Fruit fly (Drosophila melanogaster) whole organism, prepupa: ENCODE results near the gene nsl1.
A peak's percentile ranks its signal among the peaks of the same experiment; 100 is the strongest.

ENCODE experiments used
- Blimp-1 ChIP-seq: fragments of 200-800 bp; sonication (Bioruptor generic); optimal IDR thresholded peaks from 3 replicates; lab custom pipeline; 2017; ENCODE audit warnings: missing biosample characterization, missing genetic modification characterization, mild to moderate bottlenecking, moderate library complexity, missing genetic modification reagents
- CG10631 ChIP-seq: fragments of 200-800 bp; sonication (Bioruptor generic); optimal IDR thresholded peaks from 2 replicates; lab custom pipeline; 2016; ENCODE audit warnings: missing biosample characterization, missing genetic modification characterization
- CG10669 ChIP-seq: fragments of 200-800 bp; sonication (Bioruptor generic); optimal IDR thresholded peaks from 3 replicates; lab custom pipeline; 2018; ENCODE audit warnings: missing biosample characterization, mild to moderate bottlenecking, missing genetic modification characterization, moderate library complexity
- CG11294 ChIP-seq: fragments of 200-800 bp; sonication (Bioruptor generic); IDR thresholded peaks from 2 replicates; pipeline ENCODE4 v1.3.6; 2022; ENCODE audit warnings: missing biosample characterization, missing genetic modification characterization
- CG11762 ChIP-seq: fragments of 200-800 bp; sonication (Bioruptor generic); optimal IDR thresholded peaks from 3 replicates; lab custom pipeline; 2016; ENCODE audit warnings: missing biosample characterization, missing genetic modification characterization; ENCODE audit not compliant: insufficient read depth
- CG1621 ChIP-seq: fragments of 200-800 bp; sonication (Bioruptor generic); optimal IDR thresholded peaks from 3 replicates; lab custom pipeline; 2018; ENCODE audit warnings: missing biosample characterization, mild to moderate bottlenecking, missing genetic modification characterization
- CG16779 ChIP-seq: fragments of 200-800 bp; sonication (Bioruptor generic); optimal IDR thresholded peaks from 3 replicates; lab custom pipeline; 2017; ENCODE audit warnings: missing biosample characterization, mild to moderate bottlenecking, missing genetic modification characterization
- CG3032 ChIP-seq: fragments of 200-800 bp; optimal IDR thresholded peaks from 2 replicates; lab custom pipeline; 2019; ENCODE audit warnings: missing biosample characterization, mild to moderate bottlenecking, missing genetic modification characterization, moderate library complexity
- CG31627 ChIP-seq: fragments of 200-800 bp; sonication (Bioruptor generic); optimal IDR thresholded peaks from 3 replicates; lab custom pipeline; 2016; ENCODE audit warnings: missing biosample characterization, missing genetic modification characterization
- CG4318 ChIP-seq: fragments of 200-800 bp; sonication (Bioruptor generic); optimal IDR thresholded peaks from 3 replicates; lab custom pipeline; 2017; ENCODE audit warnings: missing biosample characterization, mild to moderate bottlenecking, missing genetic modification characterization
- CG6276 ChIP-seq: fragments of 200-800 bp; sonication (Bioruptor generic); optimal IDR thresholded peaks from 2 replicates; lab custom pipeline; 2017; ENCODE audit warnings: missing biosample characterization, mild to moderate bottlenecking, missing genetic modification characterization
- CG6792 ChIP-seq: fragments of 200-800 bp; sonication (Bioruptor generic); optimal IDR thresholded peaks from 3 replicates; lab custom pipeline; 2016; ENCODE audit warnings: missing biosample characterization, missing genetic modification characterization
- CG6808 ChIP-seq: fragments of 200-800 bp; sonication (Bioruptor generic); optimal IDR thresholded peaks from 3 replicates; lab custom pipeline; 2017; ENCODE audit warnings: missing biosample characterization, missing genetic modification characterization, mild to moderate bottlenecking, moderate library complexity, missing genetic modification reagents
- CG6854 ChIP-seq: fragments of 200-800 bp; sonication (Bioruptor generic); optimal IDR thresholded peaks from 2 replicates; lab custom pipeline; 2017; ENCODE audit warnings: missing biosample characterization, mild to moderate bottlenecking, missing genetic modification characterization
- CG7368 ChIP-seq: fragments of 200-800 bp; sonication (Bioruptor generic); optimal IDR thresholded peaks from 3 replicates; lab custom pipeline; 2016; ENCODE audit warnings: missing biosample characterization, missing genetic modification characterization
- CG8119 ChIP-seq: fragments of 200-800 bp; sonication (Bioruptor generic); IDR thresholded peaks from 3 replicates; pipeline ENCODE4 v1.3.6; 2022; ENCODE audit warnings: missing biosample characterization, missing genetic modification characterization
- CG8319 ChIP-seq: fragments of 200-800 bp; sonication (Bioruptor generic); optimal IDR thresholded peaks from 3 replicates; lab custom pipeline; 2016; ENCODE audit warnings: missing biosample characterization, missing genetic modification characterization
- CG8632 ChIP-seq: fragments of 200-800 bp; sonication (Bioruptor generic); optimal IDR thresholded peaks from 3 replicates; lab custom pipeline; 2016; ENCODE audit warnings: missing biosample characterization, missing genetic modification characterization
- CG9139 ChIP-seq: fragments of 200-800 bp; sonication (Bioruptor generic); optimal IDR thresholded peaks from 3 replicates; lab custom pipeline; 2017; ENCODE audit warnings: missing biosample characterization, mild to moderate bottlenecking, missing genetic modification characterization
- Eip75B ChIP-seq: fragments of 200-800 bp; sonication (Bioruptor generic); optimal IDR thresholded peaks from 3 replicates; lab custom pipeline; 2016; ENCODE audit warnings: missing biosample characterization, missing genetic modification characterization
- Eip78C ChIP-seq: fragments of 200-800 bp; sonication (Bioruptor generic); peaks from one replicate; lab custom pipeline; 2016; ENCODE audit warnings: missing biosample characterization, missing genetic modification characterization
- Gug ChIP-seq: fragments of 200-800 bp; sonication (Bioruptor generic); IDR thresholded peaks from 2 replicates; pipeline ENCODE4 v1.3.6; 2022; ENCODE audit warnings: missing biosample characterization, missing genetic modification characterization
- Hr39 ChIP-seq: fragments of 200-800 bp; sonication (Bioruptor generic); optimal IDR thresholded peaks from 2 replicates; lab custom pipeline; 2016; ENCODE audit warnings: missing biosample characterization, missing genetic modification characterization
- Hr4 ChIP-seq: fragments of 200-800 bp; sonication (Bioruptor generic); optimal IDR thresholded peaks from 3 replicates; lab custom pipeline; 2016; ENCODE audit warnings: missing biosample characterization, missing genetic modification characterization
- Lpt ChIP-seq: fragments of 200-800 bp; sonication (Bioruptor generic); optimal IDR thresholded peaks from 3 replicates; lab custom pipeline; 2016; ENCODE audit warnings: missing biosample characterization, missing genetic modification characterization
- Met ChIP-seq: fragments of 200-800 bp; sonication (Bioruptor generic); optimal IDR thresholded peaks from 3 replicates; lab custom pipeline; 2016; ENCODE audit warnings: missing biosample characterization, missing genetic modification characterization
- OdsH ChIP-seq: fragments of 200-800 bp; sonication (Bioruptor generic); optimal IDR thresholded peaks from 3 replicates; lab custom pipeline; 2016; ENCODE audit warnings: missing biosample characterization, missing genetic modification characterization
- Smox ChIP-seq: fragments of 200-800 bp; sonication (Bioruptor generic); optimal IDR thresholded peaks from 3 replicates; lab custom pipeline; 2016; ENCODE audit warnings: missing biosample characterization, missing genetic modification characterization
- Sox102F ChIP-seq: fragments of 200-800 bp; sonication (Bioruptor generic); optimal IDR thresholded peaks from 2 replicates; lab custom pipeline; 2016; ENCODE audit warnings: missing biosample characterization, mild to moderate bottlenecking, missing genetic modification characterization
- Sox14 ChIP-seq: fragments of 200-800 bp; sonication (Bioruptor generic); optimal IDR thresholded peaks from 3 replicates; lab custom pipeline; 2016; ENCODE audit warnings: missing biosample characterization, missing genetic modification characterization
- Sox15 ChIP-seq: fragments of 200-800 bp; sonication (Bioruptor generic); optimal IDR thresholded peaks from 3 replicates; lab custom pipeline; 2016; ENCODE audit warnings: missing biosample characterization, missing genetic modification characterization
- achi ChIP-seq: fragments of 200-800 bp; sonication (Bioruptor generic); optimal IDR thresholded peaks from 3 replicates; lab custom pipeline; 2016; ENCODE audit warnings: missing biosample characterization, missing genetic modification characterization
- acj6 ChIP-seq: fragments of 200-800 bp; sonication (Bioruptor generic); optimal IDR thresholded peaks from 3 replicates; lab custom pipeline; 2016; ENCODE audit warnings: missing biosample characterization, missing genetic modification characterization
- cyc ChIP-seq: fragments of 200-800 bp; sonication (Bioruptor generic); optimal IDR thresholded peaks from 3 replicates; lab custom pipeline; 2016; ENCODE audit warnings: missing biosample characterization, missing genetic modification characterization
- dsx ChIP-seq: fragments of 200-800 bp; optimal IDR thresholded peaks from 3 replicates; lab custom pipeline; 2019; ENCODE audit warnings: missing biosample characterization, mild to moderate bottlenecking, missing genetic modification characterization, moderate library complexity; ENCODE audit not compliant: poor library complexity, severe bottlenecking
- fd59A ChIP-seq: fragments of 200-800 bp; sonication (Bioruptor generic); optimal IDR thresholded peaks from 2 replicates; lab custom pipeline; 2017; ENCODE audit warnings: missing biosample characterization, mild to moderate bottlenecking, missing genetic modification characterization, missing genetic modification reagents
- fd85E ChIP-seq: fragments of 200-800 bp; sonication (Bioruptor generic); optimal IDR thresholded peaks from 3 replicates; lab custom pipeline; 2016; ENCODE audit warnings: missing biosample characterization, missing genetic modification characterization
- fkh ChIP-seq: fragments of 200-800 bp; sonication (Bioruptor generic); optimal IDR thresholded peaks from 3 replicates; lab custom pipeline; 2017; ENCODE audit warnings: missing biosample characterization, mild to moderate bottlenecking, missing genetic modification characterization, moderate library complexity
- pdm3 ChIP-seq: fragments of 200-800 bp; sonication (Bioruptor generic); optimal IDR thresholded peaks from 3 replicates; lab custom pipeline; 2016; ENCODE audit warnings: missing biosample characterization, missing genetic modification characterization
- spab ChIP-seq: fragments of 200-800 bp; sonication (Bioruptor generic); optimal IDR thresholded peaks from 2 replicates; lab custom pipeline; 2017; ENCODE audit warnings: missing biosample characterization, mild to moderate bottlenecking, missing genetic modification characterization, missing genetic modification reagents
- ss ChIP-seq, 2 experiments: fragments of 200-800 bp; sonication (Bioruptor generic); optimal IDR thresholded peaks; 2 replicates in 1 of 2; 3 replicates in 1 of 2; lab custom pipeline; 2017 to 2018; ENCODE audit warnings: mild to moderate bottlenecking in 2 of 2, missing biosample characterization in 2 of 2, missing genetic modification characterization in 2 of 2, moderate library complexity in 1 of 2
- svp ChIP-seq: fragments of 200-800 bp; sonication (Bioruptor generic); peaks from one replicate; lab custom pipeline; 2016; ENCODE audit warnings: missing biosample characterization, missing genetic modification characterization
- topi ChIP-seq: fragments of 200-800 bp; sonication (Bioruptor generic); optimal IDR thresholded peaks from 3 replicates; lab custom pipeline; 2016; ENCODE audit warnings: missing biosample characterization, missing genetic modification characterization
- vri ChIP-seq: fragments of 200-800 bp; sonication (Bioruptor generic); optimal IDR thresholded peaks from 3 replicates; lab custom pipeline; 2016; ENCODE audit warnings: missing biosample characterization, mild to moderate bottlenecking, missing genetic modification characterization

nsl1 gene

DNA sequence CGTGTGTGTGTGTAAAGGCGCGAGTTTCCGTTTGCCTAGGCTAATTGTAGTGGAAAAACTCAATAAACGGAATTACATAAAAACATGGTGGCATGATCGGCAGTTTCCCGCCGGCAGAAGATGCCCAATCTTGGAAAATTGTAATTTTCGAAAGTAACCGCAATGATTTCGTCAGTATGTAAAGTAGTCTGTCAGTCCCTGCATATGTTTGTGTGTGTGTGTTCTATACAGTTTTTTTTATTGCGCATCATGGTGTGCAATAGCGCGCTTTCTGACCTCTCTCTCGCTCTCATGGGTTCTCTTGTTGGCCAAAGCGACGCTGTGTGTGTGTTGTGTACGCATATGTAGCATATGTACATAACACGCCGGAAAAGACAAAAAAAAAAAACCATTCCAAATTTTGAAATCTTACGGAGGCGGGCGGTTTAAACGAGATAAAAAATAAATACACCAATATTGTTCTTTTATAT is 711 bp downstream of the nsl1 start (continued):
- peak; percentile 64 for TF ChIP-seq Lpt (GFP tag; lab: Kevin White, UChicago)
- TF ChIP-seq Eip75B (GFP tag; lab: Kevin White, UChicago), result no peak
- peak; percentile 14 for TF ChIP-seq CG6792
- no peak for TF ChIP-seq Smox (GFP tag; lab: Kevin White, UChicago)
- peak; percentile 61 for TF ChIP-seq vri (GFP tag; lab: Kevin White, UChicago)
- TF ChIP-seq CG10631 (GFP tag; lab: Kevin White, UChicago), result no peak
- TF ChIP-seq ss (GFP tag; optimal IDR thresholded peaks at IDR 0.05; lab: Kevin White, UChicago), result peak in 1 of 2 experiments; percentile 68
- peak; percentile 33 for TF ChIP-seq CG6808 (GFP tag; lab: Kevin White, UChicago)
- TF ChIP-seq spab (GFP tag; lab: Kevin White, UChicago), result no peak
- TF ChIP-seq CG4318 (GFP tag; lab: Kevin White, UChicago), result no peak
- TF ChIP-seq topi, result peak; percentile 18
- TF ChIP-seq achi (GFP tag; lab: Kevin White, UChicago), result peak; percentile 35
- no peak for TF ChIP-seq Sox15 (GFP tag; lab: Kevin White, UChicago)
- TF ChIP-seq dsx, result no peak
- no peak for TF ChIP-seq svp (GFP tag; lab: Kevin White, UChicago)
- no peak for TF ChIP-seq OdsH (GFP tag; lab: Kevin White, UChicago)
- no peak for TF ChIP-seq CG7368
- TF ChIP-seq, all 60 proteins: peak for 23

DNA sequence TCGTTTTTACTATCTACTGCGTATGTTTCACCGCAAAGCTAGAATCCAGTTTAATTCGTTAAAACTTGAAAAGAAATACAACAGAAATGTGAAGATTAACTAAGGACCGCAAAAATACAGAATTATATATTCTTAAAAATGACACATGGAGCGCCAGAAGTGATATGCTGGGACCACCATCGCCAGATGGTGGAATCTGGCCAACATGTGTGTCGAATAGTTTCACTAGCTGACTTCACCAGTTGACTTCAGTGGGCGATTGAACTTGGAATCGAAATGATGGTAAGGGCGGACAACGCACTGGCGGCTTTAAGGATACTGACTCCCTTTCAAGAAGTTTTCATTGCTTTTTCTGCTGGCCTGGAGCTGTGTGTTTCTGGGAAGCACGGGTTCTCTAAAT is 8.4 kb downstream of the nsl1 start, which contains the start of gene CG9593:
TSS of gene CG9593 (plus strand) at position 270 of the 400 bp plus-strand sequence.
- peak; percentile 10 for TF ChIP-seq Eip78C (GFP tag; lab: Kevin White, UChicago)
- TF ChIP-seq Eip75B (GFP tag; lab: Kevin White, UChicago), result no peak

DNA sequence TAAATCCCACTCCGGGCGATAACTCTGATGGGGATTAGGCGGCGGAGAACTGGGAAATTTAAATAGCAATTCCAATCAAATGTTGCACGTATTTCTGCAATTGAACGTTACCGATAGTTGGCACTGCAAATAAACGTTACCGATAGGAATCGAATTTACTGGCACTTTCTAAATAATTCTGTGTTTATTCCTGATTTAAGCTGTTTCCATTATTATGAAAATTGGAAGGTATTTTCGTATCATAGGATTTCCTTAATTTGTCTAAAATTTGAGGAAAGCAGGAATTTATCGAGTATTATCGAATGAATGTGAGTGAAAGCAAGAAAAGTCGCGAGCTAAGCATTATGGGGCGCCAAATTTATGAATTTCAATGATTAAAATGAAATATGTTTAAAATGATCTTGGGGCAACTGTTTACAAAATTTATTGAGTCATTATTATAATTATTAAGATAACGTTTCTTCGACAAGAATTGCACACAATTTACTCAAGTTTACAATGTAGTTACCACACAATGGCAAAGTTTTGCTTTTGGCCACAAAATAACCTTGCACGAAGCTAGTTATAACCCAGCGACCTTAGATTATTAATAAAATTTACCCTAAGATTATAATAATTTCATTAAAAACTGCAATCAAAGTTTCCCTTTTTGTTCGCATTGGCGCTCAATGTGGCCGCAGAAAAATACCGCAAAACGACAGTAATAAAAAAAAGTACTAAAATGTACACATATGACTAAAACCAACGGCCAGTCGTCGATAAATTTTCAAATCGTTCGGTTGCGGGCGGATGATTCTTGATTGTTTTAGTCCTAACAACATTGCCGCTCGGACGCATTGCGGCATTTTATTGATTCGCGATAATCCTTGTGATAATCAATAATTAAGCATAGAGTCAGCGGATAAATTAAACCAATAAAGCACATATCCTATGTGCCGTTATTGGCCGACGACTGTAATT is 10.2 kb downstream of the nsl1 start, which contains the start of gene alpha-Man-IIb:
TSS of gene alpha-Man-IIb (plus strand) at position 747 of the 960 bp plus-strand sequence.
- TF ChIP-seq CG8632 (GFP tag; lab: Kevin White, UChicago), result no peak
- TF ChIP-seq acj6 (GFP tag; lab: Kevin White, UChicago), result no peak
- no peak for TF ChIP-seq CG11762 (GFP tag; lab: Kevin White, UChicago)
- TF ChIP-seq fd85E (GFP tag; lab: Kevin White, UChicago), result no peak
- no peak for TF ChIP-seq Hr39
- TF ChIP-seq Sox14 (GFP tag; lab: Kevin White, UChicago), result peak; percentile 34
- no peak for TF ChIP-seq Lpt (GFP tag; lab: Kevin White, UChicago)
- no peak for TF ChIP-seq CG8319 (GFP tag; lab: Kevin White, UChicago)
- no peak for TF ChIP-seq CG10669
- peak; percentile 52 for TF ChIP-seq CG6854
- TF ChIP-seq Eip78C (GFP tag; lab: Kevin White, UChicago), result peak; percentile 74
- no peak for TF ChIP-seq CG6276 (GFP tag; lab: Kevin White, UChicago)
- TF ChIP-seq Met (GFP tag; lab: Kevin White, UChicago), result no peak
- TF ChIP-seq Blimp-1 (GFP tag; lab: Kevin White, UChicago), result no peak
- TF ChIP-seq Hr4 (GFP tag; lab: Kevin White, UChicago), result no peak
- no peak for TF ChIP-seq CG9139 (GFP tag; lab: Kevin White, UChicago)
- no peak for TF ChIP-seq CG10631 (GFP tag; lab: Kevin White, UChicago)
- no peak for TF ChIP-seq CG11294 (GFP tag; lab: Robert Waterston, UW)
- peak; percentile 12 for TF ChIP-seq cyc (GFP tag; lab: Kevin White, UChicago)
- TF ChIP-seq dsx, result peak; percentile 69
- TF ChIP-seq CG8119 (GFP tag; lab: Robert Waterston, UW), result no peak
- TF ChIP-seq Gug (GFP tag; lab: Robert Waterston, UW), result no peak
- TF ChIP-seq CG1621 (tag; lab: Kevin White, UChicago), result peak; percentile 26
- TF ChIP-seq pdm3, result no peak
- TF ChIP-seq CG6792, result no peak
- peak; percentile 98 for TF ChIP-seq fkh (GFP tag; lab: Kevin White, UChicago)
- TF ChIP-seq spab (GFP tag; lab: Kevin White, UChicago), result no peak
- TF ChIP-seq achi (GFP tag; lab: Kevin White, UChicago), result no peak
- peak; percentile 70 for TF ChIP-seq svp (GFP tag; lab: Kevin White, UChicago)
- peak; percentile 59 for TF ChIP-seq CG3032 (tag; lab: Kevin White, UChicago)
- peak; percentile 22 for TF ChIP-seq CG31627 (GFP tag; lab: Kevin White, UChicago)
- no peak for TF ChIP-seq CG16779
- TF ChIP-seq Sox102F, result no peak
- TF ChIP-seq fd59A, result no peak
